Fruit fly (Drosophila melanogaster) whole organism, embryonic: Measurements from ENCODE around the gene CG14913.

ENCODE experiments used
- CG12155 ChIP-seq: fragments of 200-800 bp; sonication (Bioruptor generic); optimal IDR thresholded peaks from 3 replicates; lab custom pipeline; 2016; ENCODE audit warnings: missing biosample characterization, missing genetic modification characterization
- CG15696 ChIP-seq: fragments of 200-800 bp; sonication (Bioruptor generic); optimal IDR thresholded peaks from 2 replicates; lab custom pipeline; 2019; ENCODE audit warnings: missing biosample characterization, mild to moderate bottlenecking, missing genetic modification characterization, moderate library complexity
- CG16815 ChIP-seq: fragments of 200-800 bp; sonication (Bioruptor generic); optimal IDR thresholded peaks from 3 replicates; lab custom pipeline; 2017; ENCODE audit warnings: missing biosample characterization, mild to moderate bottlenecking, missing genetic modification characterization
- CG17361 ChIP-seq: fragments of 200-800 bp; sonication (Bioruptor generic); IDR thresholded peaks from 3 replicates; pipeline ENCODE4 v1.3.6; 2022; ENCODE audit warnings: missing biosample characterization, missing genetic modification characterization
- CG3726 ChIP-seq: fragments of 200-800 bp; sonication (Bioruptor generic); IDR thresholded peaks from 3 replicates; pipeline ENCODE4, ENCODE4 v1.3.6; 2022; ENCODE audit warnings: missing biosample characterization, missing genetic modification characterization
- CG42726 ChIP-seq: fragments of 200-800 bp; sonication (Bioruptor generic); IDR thresholded peaks from 2 replicates; pipeline ENCODE4 v1.3.6; 2022; ENCODE audit warnings: missing biosample characterization, missing genetic modification characterization; ENCODE audit not compliant: partially characterized antibody
- CG7357 ChIP-seq: fragments of 200-800 bp; sonication (Bioruptor generic); IDR thresholded peaks from 3 replicates; pipeline ENCODE4 v1.3.6; 2022; ENCODE audit warnings: missing biosample characterization, missing genetic modification characterization
- Drgx ChIP-seq: fragments of 200-800 bp; sonication (Bioruptor generic); IDR thresholded peaks from 2 replicates; pipeline ENCODE4 v1.3.6; 2022; ENCODE audit warnings: missing biosample characterization, missing genetic modification characterization
- Lim3 ChIP-seq: fragments of 200-800 bp; sonication (Bioruptor generic); IDR thresholded peaks from 2 replicates; pipeline ENCODE4 v1.3.6; 2022; ENCODE audit warnings: missing biosample characterization, missing genetic modification characterization
- Nf-YC ChIP-seq: fragments of 200-800 bp; optimal IDR thresholded peaks from 3 replicates; lab custom pipeline; 2019; ENCODE audit warnings: missing biosample characterization, mild to moderate bottlenecking, missing genetic modification characterization, moderate library complexity
- ap ChIP-seq: fragments of 200-800 bp; sonication (Bioruptor generic); IDR thresholded peaks from 2 replicates; pipeline ENCODE4 v1.3.6; 2022; ENCODE audit warnings: missing biosample characterization, missing genetic modification characterization
- tll ChIP-seq, 2 experiments: fragments of 200-800 bp in 1 of 2; fragments of >200 bp in 1 of 2; sonication (Bioruptor generic) in 1 of 2; optimal IDR thresholded peaks; 2 replicates each; lab custom pipeline; 2017 to 2019; ENCODE audit warnings: missing biosample characterization in 2 of 2, missing genetic modification characterization in 2 of 2, mild to moderate bottlenecking in 1 of 2, moderate library complexity in 1 of 2

dm6 chr2L:11045467-11045914 is 28.7 kb downstream of the CG14913 start:
- no peak for TF ChIP-seq CG17361 (GFP tag; lab: Robert Waterston, UW)
- no peak for TF ChIP-seq Nf-YC (tag; lab: Kevin White, UChicago)
- no peak for TF ChIP-seq tll (GFP tag; optimal IDR thresholded peaks at IDR 0.05; lab: Kevin White, UChicago)
- TF ChIP-seq CG15696 (tag; lab: Kevin White, UChicago), result no peak
- TF ChIP-seq ap (GFP tag; lab: Robert Waterston, UW), result no peak
- TF ChIP-seq Lim3 (GFP tag; lab: Robert Waterston, UW), result no peak
- no peak for TF ChIP-seq CG7357 (GFP tag; lab: Robert Waterston, UW)
- no peak for TF ChIP-seq CG3726 (GFP tag; lab: Robert Waterston, UW)
- TF ChIP-seq Drgx (GFP tag; lab: Robert Waterston, UW), result no peak
- no peak for TF ChIP-seq CG12155 (GFP tag; lab: Kevin White, UChicago)
- TF ChIP-seq CG42726 (GFP tag; lab: Robert Waterston, UW), result no peak
- TF ChIP-seq CG16815 (GFP tag; lab: Kevin White, UChicago), result no peak
